Worm (Caenorhabditis elegans) whole organism, midembryonic: ENCODE measurements around the gene R07E3.4.

Experiments
- T22C8.4 ChIP-seq: fragments of 200-800 bp; sonication (Bioruptor generic); IDR thresholded peaks from 2 replicates; pipeline ENCODE4 v1.3.6; 2022; ENCODE audit warnings: missing genetic modification characterization, missing compliant biosample characterization
- cog-1 ChIP-seq: sonication (generic microtip); optimal IDR thresholded peaks from 2 replicates; lab custom pipeline; 2016; ENCODE audit warnings: missing genetic modification characterization, missing compliant biosample characterization
- flt-1 ChIP-seq: fragments of 200-800 bp; sonication (Bioruptor generic); IDR thresholded peaks from 2 replicates; pipeline ENCODE4 v1.3.6; 2022; ENCODE audit warnings: missing genetic modification characterization, missing compliant biosample characterization
- klf-2 ChIP-seq: fragments of 200-800 bp; sonication (Bioruptor generic); conservative IDR thresholded peaks from 2 replicates; pipeline ENCODE4 v1.3.6; 2022; ENCODE audit warnings: missing genetic modification reagents, missing genetic modification characterization, missing compliant biosample characterization
- med-1 ChIP-seq: sonication (generic microtip); optimal IDR thresholded peaks from 2 replicates; lab custom pipeline; 2017; ENCODE audit warnings: missing genetic modification characterization, mild to moderate bottlenecking, missing compliant biosample characterization, antibody characterized with exemption, missing genetic modification reagents; ENCODE audit not compliant: insufficient read depth
- ref-1 ChIP-seq: fragments of 200-800 bp; sonication (Bioruptor generic); conservative IDR thresholded peaks from 2 replicates; pipeline ENCODE4 v1.3.6; 2022; ENCODE audit warnings: missing genetic modification reagents, missing genetic modification characterization, missing compliant biosample characterization
- tab-1 ChIP-seq: fragments of 200-800 bp; sonication (Bioruptor generic); IDR thresholded peaks from 2 replicates; pipeline ENCODE4 v1.3.6; 2022; ENCODE audit warnings: missing genetic modification characterization, missing compliant biosample characterization
- ztf-23 ChIP-seq: fragments of 200-800 bp; sonication (Bioruptor generic); IDR thresholded peaks from 2 replicates; pipeline ENCODE4 v1.3.6; 2022; ENCODE audit warnings: missing genetic modification reagents, missing genetic modification characterization, missing compliant biosample characterization
- ztf-29 ChIP-seq: fragments of 200-800 bp; sonication (Bioruptor generic); IDR thresholded peaks from 2 replicates; pipeline ENCODE4 v1.3.6; 2022; ENCODE audit warnings: missing genetic modification reagents, missing genetic modification characterization, missing compliant biosample characterization

- TF ChIP-seq cog-1 (tag; lab: Kevin White, UChicago), result peak; percentile 20
- no peak for TF ChIP-seq tab-1 (GFP tag; lab: Robert Waterston, UW)
- TF ChIP-seq ztf-29, result no peak
- TF ChIP-seq T22C8.4, result no peak
- no peak for TF ChIP-seq flt-1 (GFP tag; lab: Robert Waterston, UW)
- no peak for TF ChIP-seq ztf-23 (GFP tag; lab: Robert Waterston, UW)
- no peak for TF ChIP-seq med-1 (GFP tag; lab: Kevin White, UChicago)
- TF ChIP-seq klf-2 (GFP tag; lab: Robert Waterston, UW), result no peak
- TF ChIP-seq ref-1 (GFP tag; lab: Robert Waterston, UW), result no peak
Measured at ce11 chrX:10332035-10332614, 1.0 kb downstream of the R07E3.4 start.
